Fruit fly (Drosophila melanogaster) whole organism, embryonic: ENCODE results near the gene CG17111.

Experiments
- B-H1 ChIP-seq: fragments of 200-800 bp; sonication (Bioruptor generic); IDR thresholded peaks from 3 replicates; pipeline ENCODE4 v1.3.6; 2022; ENCODE audit warnings: missing biosample characterization, missing genetic modification characterization
- BEAF-32 ChIP-seq: fragments of 200-800 bp; sonication (Bioruptor generic); optimal IDR thresholded peaks from 3 replicates; lab custom pipeline; 2017; ENCODE audit warnings: missing biosample characterization, missing genetic modification characterization, mild to moderate bottlenecking, moderate library complexity, missing genetic modification reagents
- Bdp1 ChIP-seq: fragments of 200-800 bp; sonication (Bioruptor generic); optimal IDR thresholded peaks from 3 replicates; lab custom pipeline; 2016; ENCODE audit warnings: missing biosample characterization, missing genetic modification characterization
- CG10462 ChIP-seq: fragments of 200-800 bp; sonication (Bioruptor generic); optimal IDR thresholded peaks from 2 replicates; lab custom pipeline; 2016; ENCODE audit warnings: missing biosample characterization, missing genetic modification characterization
- CG11093 ChIP-seq: fragments of 200-800 bp; sonication (Bioruptor generic); IDR thresholded peaks from 3 replicates; pipeline ENCODE4 v1.3.6; 2022; ENCODE audit warnings: missing biosample characterization, missing genetic modification characterization
- CG12219 ChIP-seq: fragments of 200-800 bp; sonication (Bioruptor generic); optimal IDR thresholded peaks from 3 replicates; lab custom pipeline; 2018; ENCODE audit warnings: missing biosample characterization, mild to moderate bottlenecking, missing genetic modification characterization
- CG12391 ChIP-seq: fragments of 200-800 bp; sonication (Bioruptor generic); optimal IDR thresholded peaks from 3 replicates; lab custom pipeline; 2018; ENCODE audit warnings: missing biosample characterization, mild to moderate bottlenecking, missing genetic modification characterization, moderate library complexity
- CG13775 ChIP-seq: fragments of 200-800 bp; sonication (Bioruptor generic); optimal IDR thresholded peaks from 3 replicates; lab custom pipeline; 2017; ENCODE audit warnings: missing biosample characterization, mild to moderate bottlenecking, missing genetic modification characterization
- CG14441 ChIP-seq: fragments of 200-800 bp; sonication (Bioruptor generic); IDR thresholded peaks from 2 replicates; pipeline ENCODE4 v1.3.6; 2022; ENCODE audit warnings: missing biosample characterization, missing genetic modification characterization
- CG17385 ChIP-seq: fragments of 200-800 bp; sonication (Bioruptor generic); optimal IDR thresholded peaks from 3 replicates; lab custom pipeline; 2018; ENCODE audit warnings: missing biosample characterization, mild to moderate bottlenecking, missing genetic modification characterization
- CG1832 ChIP-seq: fragments of 200-800 bp; sonication (Bioruptor generic); optimal IDR thresholded peaks from 2 replicates; lab custom pipeline; 2017; ENCODE audit warnings: missing biosample characterization, mild to moderate bottlenecking, missing genetic modification characterization, inconsistent platforms
- CG30020 ChIP-seq: fragments of 200-800 bp; optimal IDR thresholded peaks from 2 replicates; lab custom pipeline; 2019; ENCODE audit warnings: missing biosample characterization, mild to moderate bottlenecking, missing genetic modification characterization, moderate library complexity
- CG31224 ChIP-seq: fragments of 200-800 bp; sonication (Bioruptor generic); IDR thresholded peaks from 2 replicates; pipeline ENCODE4 v1.3.6; 2022; ENCODE audit warnings: missing biosample characterization, missing genetic modification characterization
- CG31365 ChIP-seq: fragments of 200-800 bp; sonication (Bioruptor generic); optimal IDR thresholded peaks from 2 replicates; lab custom pipeline; 2018; ENCODE audit warnings: missing biosample characterization, mild to moderate bottlenecking, missing genetic modification characterization
- CG32767 ChIP-seq: fragments of 200-800 bp; sonication (Bioruptor generic); IDR thresholded peaks from 2 replicates; pipeline ENCODE4 v1.3.6; 2022; ENCODE audit warnings: missing biosample characterization, missing genetic modification characterization
- CG43689 ChIP-seq: fragments of 200-800 bp; sonication (Bioruptor generic); IDR thresholded peaks from 2 replicates; pipeline ENCODE4 v1.3.6; 2022; ENCODE audit warnings: missing biosample characterization, missing genetic modification characterization
- CG4617 ChIP-seq: fragments of 200-800 bp; sonication (Bioruptor generic); optimal IDR thresholded peaks from 3 replicates; lab custom pipeline; 2016; ENCODE audit warnings: missing biosample characterization, missing genetic modification characterization, borderline replicate concordance
- CG9609 ChIP-seq: fragments of 200-800 bp; sonication (Bioruptor generic); optimal IDR thresholded peaks from 3 replicates; lab custom pipeline; 2016; ENCODE audit warnings: missing biosample characterization, missing genetic modification characterization
- CTCF ChIP-seq: fragments of 200-800 bp; sonication (Bioruptor generic); optimal IDR thresholded peaks from 2 replicates; lab custom pipeline; 2017; ENCODE audit warnings: missing biosample characterization, mild to moderate bottlenecking, missing genetic modification characterization, moderate library complexity
- Dip2 ChIP-seq: fragments of 200-800 bp; sonication (Bioruptor generic); IDR thresholded peaks from 2 replicates; pipeline ENCODE4 v1.3.6; 2022; ENCODE audit warnings: missing biosample characterization, missing genetic modification characterization
- Dip3 ChIP-seq: fragments of 200-800 bp; sonication (Bioruptor generic); optimal IDR thresholded peaks from 3 replicates; lab custom pipeline; 2016; ENCODE audit warnings: missing biosample characterization, missing genetic modification characterization
- E2f1 ChIP-seq: fragments of 200-800 bp; sonication (Bioruptor generic); IDR thresholded peaks from 2 replicates; pipeline ENCODE4 v1.3.6; 2022; ENCODE audit warnings: missing biosample characterization, missing genetic modification characterization
- HLH4C ChIP-seq: fragments of 200-800 bp; sonication (Bioruptor generic); IDR thresholded peaks from 3 replicates; pipeline ENCODE4 v1.3.6; 2022; ENCODE audit warnings: missing biosample characterization, missing genetic modification characterization; ENCODE audit not compliant: partially characterized antibody
- Lim3 ChIP-seq: fragments of 200-800 bp; sonication (Bioruptor generic); IDR thresholded peaks from 2 replicates; pipeline ENCODE4 v1.3.6; 2022; ENCODE audit warnings: missing biosample characterization, missing genetic modification characterization
- Mad ChIP-seq: fragments of 200-800 bp; sonication (Bioruptor generic); optimal IDR thresholded peaks from 2 replicates; lab custom pipeline; 2016; ENCODE audit warnings: missing biosample characterization, missing genetic modification characterization
- Med ChIP-seq: fragments of 200-800 bp; sonication (Bioruptor generic); peaks from one replicate; lab custom pipeline; 2016; ENCODE audit warnings: missing biosample characterization, missing genetic modification characterization, mild to moderate bottlenecking, inconsistent platforms, moderate library complexity
- Neu2 ChIP-seq: fragments of 200-800 bp; sonication (Bioruptor generic); optimal IDR thresholded peaks from 3 replicates; lab custom pipeline; 2016; ENCODE audit warnings: missing biosample characterization, missing genetic modification characterization, borderline replicate concordance
- Ravus ChIP-seq: fragments of 200-800 bp; sonication (Bioruptor generic); IDR thresholded peaks from 2 replicates; pipeline ENCODE4 v1.3.6; 2022; ENCODE audit warnings: missing biosample characterization, missing genetic modification characterization
- Six4 ChIP-seq: fragments of 200-800 bp; sonication (Bioruptor generic); optimal IDR thresholded peaks from 2 replicates; lab custom pipeline; 2016; ENCODE audit warnings: missing biosample characterization, missing genetic modification characterization
- Vsx1 ChIP-seq: fragments of 200-800 bp; sonication (Bioruptor generic); optimal IDR thresholded peaks from 2 replicates; lab custom pipeline; 2017; ENCODE audit warnings: missing biosample characterization, mild to moderate bottlenecking, missing genetic modification characterization, missing genetic modification reagents
- ap ChIP-seq: fragments of 200-800 bp; sonication (Bioruptor generic); IDR thresholded peaks from 2 replicates; pipeline ENCODE4 v1.3.6; 2022; ENCODE audit warnings: missing biosample characterization, missing genetic modification characterization
- ase ChIP-seq: fragments of 200-800 bp; sonication (Bioruptor generic); IDR thresholded peaks from 3 replicates; pipeline ENCODE4 v1.3.6; 2022; ENCODE audit warnings: missing biosample characterization, missing genetic modification characterization
- caup ChIP-seq: fragments of 200-800 bp; sonication (Bioruptor generic); optimal IDR thresholded peaks from 3 replicates; lab custom pipeline; 2017; ENCODE audit warnings: missing biosample characterization, mild to moderate bottlenecking, missing genetic modification characterization, moderate library complexity; ENCODE audit not compliant: severe bottlenecking
- ci ChIP-seq: fragments of 200-800 bp; sonication (Bioruptor generic); IDR thresholded peaks from 3 replicates; pipeline ENCODE4 v1.3.6; 2022; ENCODE audit warnings: missing biosample characterization, missing genetic modification characterization
- corto ChIP-seq: fragments of 200-800 bp; sonication (Bioruptor generic); optimal IDR thresholded peaks from 2 replicates; lab custom pipeline; 2016; ENCODE audit warnings: missing biosample characterization, mild to moderate bottlenecking, missing genetic modification characterization, moderate library complexity
- dimm ChIP-seq: fragments of 200-800 bp; sonication (Bioruptor generic); IDR thresholded peaks from 2 replicates; pipeline ENCODE4 v1.3.6; 2022; ENCODE audit warnings: missing biosample characterization, missing genetic modification characterization
- dmrt99B ChIP-seq: fragments of 200-800 bp; sonication (Bioruptor generic); optimal IDR thresholded peaks from 2 replicates; lab custom pipeline; 2018; ENCODE audit warnings: missing biosample characterization, mild to moderate bottlenecking, missing genetic modification characterization, moderate library complexity
- ems ChIP-seq: fragments of 200-800 bp; sonication (Bioruptor generic); optimal IDR thresholded peaks from 3 replicates; lab custom pipeline; 2016; ENCODE audit warnings: missing biosample characterization, missing genetic modification characterization
- fu2 ChIP-seq: fragments of 200-800 bp; sonication (Bioruptor generic); optimal IDR thresholded peaks from 2 replicates; lab custom pipeline; 2016; ENCODE audit warnings: missing biosample characterization, missing genetic modification characterization
- gem ChIP-seq: fragments of 200-800 bp; sonication (Bioruptor generic); optimal IDR thresholded peaks from 2 replicates; lab custom pipeline; 2019; ENCODE audit warnings: missing biosample characterization, mild to moderate bottlenecking, missing genetic modification characterization, moderate library complexity
- grn ChIP-seq: fragments of 200-800 bp; sonication (Bioruptor generic); optimal IDR thresholded peaks from 3 replicates; lab custom pipeline; 2017; ENCODE audit warnings: missing biosample characterization, missing genetic modification characterization
- ham ChIP-seq: fragments of 200-800 bp; sonication (Bioruptor generic); IDR thresholded peaks from 2 replicates; pipeline ENCODE4 v1.3.6; 2022; ENCODE audit warnings: missing biosample characterization, missing genetic modification characterization
- hb ChIP-seq: fragments of 200-800 bp; sonication (Bioruptor generic); IDR thresholded peaks from 3 replicates; pipeline ENCODE4 v1.3.6; 2022; ENCODE audit warnings: missing biosample characterization, missing genetic modification characterization; ENCODE audit not compliant: partially characterized antibody
- her ChIP-seq: fragments of 200-800 bp; sonication (Bioruptor generic); optimal IDR thresholded peaks from 2 replicates; lab custom pipeline; 2016; ENCODE audit warnings: missing biosample characterization, missing genetic modification characterization
- lbe ChIP-seq: fragments of 200-800 bp; sonication (Bioruptor generic); optimal IDR thresholded peaks from 2 replicates; lab custom pipeline; 2016; ENCODE audit warnings: missing biosample characterization, mild to moderate bottlenecking, missing genetic modification characterization
- nerfin-1 ChIP-seq: fragments of 200-800 bp; sonication (Bioruptor generic); optimal IDR thresholded peaks from 3 replicates; lab custom pipeline; 2019; ENCODE audit warnings: missing biosample characterization, mild to moderate bottlenecking, missing genetic modification characterization, moderate library complexity
- rib ChIP-seq: fragments of 200-800 bp; sonication (Bioruptor generic); IDR thresholded peaks from 2 replicates; pipeline ENCODE4 v1.3.6; 2022; ENCODE audit warnings: missing biosample characterization, missing genetic modification characterization
- sens-2 ChIP-seq: fragments of 200-800 bp; sonication (Bioruptor generic); IDR thresholded peaks from 2 replicates; pipeline ENCODE4 v1.3.6; 2022; ENCODE audit warnings: missing biosample characterization, missing genetic modification characterization
- so ChIP-seq: fragments of 200-800 bp; sonication (Bioruptor generic); IDR thresholded peaks from 3 replicates; pipeline ENCODE4 v1.3.6; 2022; ENCODE audit warnings: missing biosample characterization, missing genetic modification characterization
- tap ChIP-seq: fragments of 200-800 bp; optimal IDR thresholded peaks from 3 replicates; lab custom pipeline; 2019; ENCODE audit warnings: missing biosample characterization, mild to moderate bottlenecking, missing genetic modification characterization, moderate library complexity
- unc-4 ChIP-seq: fragments of 200-800 bp; sonication (Bioruptor generic); IDR thresholded peaks from 2 replicates; pipeline ENCODE4 v1.3.6; 2022; ENCODE audit warnings: missing biosample characterization, missing genetic modification characterization; ENCODE audit not compliant: partially characterized antibody

CG17111 gene

DNA sequence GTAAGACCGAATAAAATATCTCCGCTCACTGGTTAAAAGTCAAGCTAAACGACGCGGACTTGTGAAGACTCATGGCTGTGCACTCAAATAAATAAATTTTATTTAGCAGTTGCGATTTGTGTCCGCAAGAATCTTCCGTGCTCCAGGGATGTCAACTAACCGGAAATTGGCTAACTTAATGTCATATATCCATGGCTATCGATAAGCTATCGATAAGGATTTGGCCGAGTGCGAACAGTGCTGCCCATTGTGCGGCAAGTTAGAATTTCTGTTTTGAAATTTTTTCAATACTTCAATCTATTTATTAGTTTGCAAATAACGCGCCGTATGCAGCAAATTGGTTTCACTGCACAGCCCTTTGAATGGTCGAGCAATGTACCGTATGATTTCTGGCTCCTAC, 13.1 kb downstream of the CG17111 start, which contains the start of gene p53 (continued):
- peak; percentile 64 for TF ChIP-seq HLH4C (GFP tag; lab: Robert Waterston, UW)
- no peak for TF ChIP-seq CG30020 (tag; lab: Kevin White, UChicago)
- peak; percentile 21 for TF ChIP-seq CG4617 (GFP tag; lab: Kevin White, UChicago)
- peak; percentile 60 for TF ChIP-seq fu2 (GFP tag; lab: Kevin White, UChicago)
- peak; percentile 75; the same call in 2 of the 3 replicates for TF ChIP-seq hb (GFP tag; lab: Robert Waterston, UW)
- TF ChIP-seq Dip3: peak; percentile 72
- TF ChIP-seq tap (tag; lab: Kevin White, UChicago): peak; percentile 20
- peak; percentile 66 for TF ChIP-seq CG31365 (tag; lab: Kevin White, UChicago)
- TF ChIP-seq CG9609 (GFP tag; lab: Kevin White, UChicago): peak; percentile 66
- peak; percentile 41 for TF ChIP-seq Bdp1 (GFP tag; lab: Kevin White, UChicago)
- TF ChIP-seq Neu2 (GFP tag; lab: Kevin White, UChicago): no peak
- TF ChIP-seq sens-2 (GFP tag; lab: Robert Waterston, UW): peak; percentile 47; the same call in 1 of the 2 replicates
- no peak for TF ChIP-seq CG11093 (GFP tag; lab: Robert Waterston, UW)
- TF ChIP-seq Dip2: no peak
- peak; percentile 73 for TF ChIP-seq CG12391 (tag; lab: Kevin White, UChicago)
- TF ChIP-seq Ravus (GFP tag; lab: Robert Waterston, UW): no peak
- TF ChIP-seq CG14441 (GFP tag; lab: Robert Waterston, UW): peak; percentile 66
- peak; percentile 53; the same call in 1 of the 3 replicates for TF ChIP-seq ase (GFP tag; lab: Robert Waterston, UW)
- TF ChIP-seq CG12219 (GFP tag; lab: Kevin White, UChicago): peak; percentile 74
- TF ChIP-seq ems: peak; percentile 66
- TF ChIP-seq Six4 (GFP tag; lab: Kevin White, UChicago): peak; percentile 2
- TF ChIP-seq CG43689 (GFP tag; lab: Robert Waterston, UW): no peak; the same call in 1 of the 2 replicates
- TF ChIP-seq CG32767 (GFP tag; lab: Robert Waterston, UW): 0 out of 2 replicates have a peak, but pooled peaks have one; percentile 43
- TF ChIP-seq ap (GFP tag; lab: Robert Waterston, UW): peak; percentile 37; the same call in 1 of the 2 replicates
- no peak for TF ChIP-seq CG1832 (GFP tag; lab: Kevin White, UChicago)
- no peak for TF ChIP-seq ham
- TF ChIP-seq CG31224 (GFP tag; lab: Robert Waterston, UW): 0 out of 2 replicates have a peak, but pooled peaks have one; percentile 32
- TF ChIP-seq corto (GFP tag; lab: Kevin White, UChicago): no peak
- peak; percentile 33 for TF ChIP-seq rib (GFP tag; lab: Robert Waterston, UW)
- peak; percentile 81 for TF ChIP-seq Vsx1 (GFP tag; lab: Kevin White, UChicago)
- peak; percentile 51; the same call in 1 of the 3 replicates for TF ChIP-seq B-H1 (GFP tag; lab: Robert Waterston, UW)
- peak; percentile 77 for TF ChIP-seq Mad (GFP tag; lab: Kevin White, UChicago)
- no peak for TF ChIP-seq gem (tag; lab: Kevin White, UChicago)
- no peak for TF ChIP-seq so (GFP tag; lab: Robert Waterston, UW)
- peak; percentile 85 for TF ChIP-seq CG13775 (GFP tag; lab: Kevin White, UChicago)
- peak; percentile 98 for TF ChIP-seq Med
- TF ChIP-seq nerfin-1 (tag; lab: Kevin White, UChicago): peak; percentile 51
- peak; percentile 92 for TF ChIP-seq ci (GFP tag; lab: Robert Waterston, UW)
- peak; percentile 29 for TF ChIP-seq lbe (GFP tag; lab: Kevin White, UChicago)
- no peak for TF ChIP-seq CG10462 (GFP tag; lab: Kevin White, UChicago)
- 0 out of 2 replicates have a peak, but pooled peaks have one; percentile 20 for TF ChIP-seq E2f1 (GFP tag; lab: Robert Waterston, UW)
- peak; percentile 54 for TF ChIP-seq CTCF (GFP tag; lab: Kevin White, UChicago)
- peak; percentile 76 for TF ChIP-seq unc-4 (GFP tag; lab: Robert Waterston, UW)
- peak; percentile 91 for TF ChIP-seq caup (GFP tag; lab: Kevin White, UChicago)
- TF ChIP-seq her (GFP tag; lab: Kevin White, UChicago): peak; percentile 68
- TF ChIP-seq CG17385 (GFP tag; lab: Kevin White, UChicago): peak; percentile 72
- TF ChIP-seq Lim3 (GFP tag; lab: Robert Waterston, UW): no peak
- peak; percentile 41 for TF ChIP-seq grn (GFP tag; lab: Kevin White, UChicago)
- TF ChIP-seq dimm (GFP tag; lab: Robert Waterston, UW): 0 out of 2 replicates have a peak, but pooled peaks have one; percentile 26
- TF ChIP-seq dmrt99B (tag; lab: Kevin White, UChicago): no peak
- TF ChIP-seq BEAF-32 (GFP tag; lab: Kevin White, UChicago): peak; percentile 79
